Fruit fly (Drosophila melanogaster) whole organism, embryonic: ENCODE measurements around the gene CG43355.
A peak's percentile ranks its signal among the peaks of the same experiment; 100 is the strongest.

Experiments
- Asciz ChIP-seq: fragments of 200-800 bp; sonication (Bioruptor generic); optimal IDR thresholded peaks from 2 replicates; lab custom pipeline; 2017; ENCODE audit warnings: missing biosample characterization, mild to moderate bottlenecking, missing genetic modification characterization, missing genetic modification reagents
- Atf-2 ChIP-seq: fragments of 200-800 bp; sonication (Bioruptor generic); optimal IDR thresholded peaks from 2 replicates; lab custom pipeline; 2016; ENCODE audit warnings: missing biosample characterization, missing genetic modification characterization
- Bteb2 ChIP-seq: fragments of 200-800 bp; sonication (Bioruptor generic); optimal IDR thresholded peaks from 2 replicates; lab custom pipeline; 2016; ENCODE audit warnings: missing biosample characterization, missing genetic modification characterization
- CG10654 ChIP-seq: fragments of 200-800 bp; sonication (Bioruptor generic); optimal IDR thresholded peaks from 2 replicates; lab custom pipeline; 2016; ENCODE audit warnings: missing biosample characterization, missing genetic modification characterization
- CG11696 ChIP-seq: fragments of 200-800 bp; sonication (Bioruptor generic); IDR thresholded peaks from 2 replicates; pipeline ENCODE4 v1.3.6; 2022; ENCODE audit warnings: missing biosample characterization, missing genetic modification characterization
- CG12391 ChIP-seq: fragments of 200-800 bp; sonication (Bioruptor generic); optimal IDR thresholded peaks from 3 replicates; lab custom pipeline; 2018; ENCODE audit warnings: missing biosample characterization, mild to moderate bottlenecking, missing genetic modification characterization, moderate library complexity
- CG15073 ChIP-seq: fragments of 200-800 bp; sonication (Bioruptor generic); optimal IDR thresholded peaks from 2 replicates; lab custom pipeline; 2016; ENCODE audit warnings: missing biosample characterization, missing genetic modification characterization
- CG15696 ChIP-seq: fragments of 200-800 bp; sonication (Bioruptor generic); optimal IDR thresholded peaks from 2 replicates; lab custom pipeline; 2019; ENCODE audit warnings: missing biosample characterization, mild to moderate bottlenecking, missing genetic modification characterization, moderate library complexity
- CG16813 ChIP-seq: fragments of 200-800 bp; sonication (Bioruptor generic); IDR thresholded peaks from 3 replicates; pipeline ENCODE4 v1.3.6; 2022; ENCODE audit warnings: missing biosample characterization, missing genetic modification characterization; ENCODE audit not compliant: partially characterized antibody
- CG18262 ChIP-seq: fragments of 200-800 bp; optimal IDR thresholded peaks from 3 replicates; lab custom pipeline; 2019; ENCODE audit warnings: missing biosample characterization, mild to moderate bottlenecking, missing genetic modification characterization, moderate library complexity
- CG2129 ChIP-seq: fragments of 200-800 bp; sonication (Bioruptor generic); IDR thresholded peaks from 2 replicates; pipeline ENCODE4 v1.3.6; 2022; ENCODE audit warnings: missing biosample characterization, missing genetic modification characterization; ENCODE audit not compliant: partially characterized antibody
- CG32772 ChIP-seq: fragments of 200-800 bp; sonication (Bioruptor generic); IDR thresholded peaks from 2 replicates; pipeline ENCODE4 v1.3.6; 2022; ENCODE audit warnings: missing biosample characterization, missing genetic modification characterization
- CG34376 ChIP-seq: fragments of 200-800 bp; sonication (Bioruptor generic); optimal IDR thresholded peaks from 2 replicates; lab custom pipeline; 2018; ENCODE audit warnings: missing biosample characterization, mild to moderate bottlenecking, missing genetic modification characterization
- CG3726 ChIP-seq: fragments of 200-800 bp; sonication (Bioruptor generic); IDR thresholded peaks from 3 replicates; pipeline ENCODE4, ENCODE4 v1.3.6; 2022; ENCODE audit warnings: missing biosample characterization, missing genetic modification characterization
- CG43689 ChIP-seq: fragments of 200-800 bp; sonication (Bioruptor generic); IDR thresholded peaks from 2 replicates; pipeline ENCODE4 v1.3.6; 2022; ENCODE audit warnings: missing biosample characterization, missing genetic modification characterization
- CG4617 ChIP-seq: fragments of 200-800 bp; sonication (Bioruptor generic); optimal IDR thresholded peaks from 3 replicates; lab custom pipeline; 2016; ENCODE audit warnings: missing biosample characterization, missing genetic modification characterization, borderline replicate concordance
- CG5180 ChIP-seq: fragments of 200-800 bp; sonication (Bioruptor generic); optimal IDR thresholded peaks from 3 replicates; lab custom pipeline; 2017; ENCODE audit warnings: missing biosample characterization, missing genetic modification characterization, mild to moderate bottlenecking, moderate library complexity, missing genetic modification reagents
- CG9727 ChIP-seq: fragments of 200-800 bp; sonication (Bioruptor generic); optimal IDR thresholded peaks from 3 replicates; lab custom pipeline; 2017; ENCODE audit warnings: missing biosample characterization, mild to moderate bottlenecking, missing genetic modification characterization
- CrebB ChIP-seq: fragments of 200-800 bp; sonication (Bioruptor generic); optimal IDR thresholded peaks from 3 replicates; lab custom pipeline; 2018; ENCODE audit warnings: missing biosample characterization, mild to moderate bottlenecking, missing genetic modification characterization
- Dbx ChIP-seq: fragments of 200-800 bp; sonication (Bioruptor generic); IDR thresholded peaks from 3 replicates; pipeline ENCODE4 v1.3.6; 2022; ENCODE audit warnings: missing biosample characterization, missing genetic modification characterization
- Drgx ChIP-seq: fragments of 200-800 bp; sonication (Bioruptor generic); IDR thresholded peaks from 2 replicates; pipeline ENCODE4 v1.3.6; 2022; ENCODE audit warnings: missing biosample characterization, missing genetic modification characterization
- E2f1 ChIP-seq: fragments of 200-800 bp; sonication (Bioruptor generic); IDR thresholded peaks from 2 replicates; pipeline ENCODE4 v1.3.6; 2022; ENCODE audit warnings: missing biosample characterization, missing genetic modification characterization
- Fer1 ChIP-seq: fragments of 200-800 bp; sonication (Bioruptor generic); optimal IDR thresholded peaks from 2 replicates; lab custom pipeline; 2017; ENCODE audit warnings: missing biosample characterization, mild to moderate bottlenecking, missing genetic modification characterization
- HLH3B ChIP-seq: fragments of 200-800 bp; sonication (Bioruptor generic); IDR thresholded peaks from 2 replicates; pipeline ENCODE4 v1.3.6; 2022; ENCODE audit warnings: missing biosample characterization, missing genetic modification characterization
- Hand ChIP-seq: fragments of 200-800 bp; sonication (Bioruptor generic); optimal IDR thresholded peaks from 2 replicates; lab custom pipeline; 2017; ENCODE audit warnings: mild to moderate bottlenecking, missing biosample characterization, missing genetic modification reagents, missing genetic modification characterization
- Hmr ChIP-seq: fragments of 200-800 bp; sonication (Bioruptor generic); optimal IDR thresholded peaks from 3 replicates; lab custom pipeline; 2017; ENCODE audit warnings: mild to moderate bottlenecking, missing biosample characterization, missing genetic modification reagents, missing genetic modification characterization
- Hr39 ChIP-seq: fragments of >200 bp; optimal IDR thresholded peaks from 2 replicates; lab custom pipeline; 2017
- Lim3 ChIP-seq: fragments of 200-800 bp; sonication (Bioruptor generic); IDR thresholded peaks from 2 replicates; pipeline ENCODE4 v1.3.6; 2022; ENCODE audit warnings: missing biosample characterization, missing genetic modification characterization
- Mrtf ChIP-seq: fragments of 200-800 bp; sonication (Bioruptor generic); IDR thresholded peaks from 3 replicates; pipeline ENCODE4 v1.3.6; 2022; ENCODE audit warnings: missing biosample characterization, missing genetic modification characterization
- NC2β ChIP-seq: fragments of 200-800 bp; sonication (Bioruptor generic); optimal IDR thresholded peaks from 2 replicates; lab custom pipeline; 2016; ENCODE audit warnings: missing biosample characterization, missing genetic modification characterization
- NFAT ChIP-seq: fragments of 200-800 bp; sonication (Bioruptor generic); IDR thresholded peaks from 2 replicates; pipeline ENCODE4 v1.3.6; 2022; ENCODE audit warnings: missing biosample characterization, missing genetic modification characterization
- Optix ChIP-seq: fragments of 200-800 bp; sonication (Bioruptor generic); IDR thresholded peaks from 3 replicates; pipeline ENCODE4 v1.3.6; 2022; ENCODE audit warnings: missing biosample characterization, missing genetic modification characterization
- Six4 ChIP-seq: fragments of 200-800 bp; sonication (Bioruptor generic); optimal IDR thresholded peaks from 2 replicates; lab custom pipeline; 2016; ENCODE audit warnings: missing biosample characterization, missing genetic modification characterization
- Sry-δ ChIP-seq: fragments of 200-800 bp; sonication (Bioruptor generic); optimal IDR thresholded peaks from 2 replicates; lab custom pipeline; 2016; ENCODE audit warnings: missing biosample characterization, missing genetic modification characterization
- Xbp1 ChIP-seq: fragments of 200-800 bp; sonication (Bioruptor generic); optimal IDR thresholded peaks from 3 replicates; lab custom pipeline; 2016; ENCODE audit warnings: missing biosample characterization, mild to moderate bottlenecking, missing genetic modification characterization
- ab ChIP-seq: fragments of 200-800 bp; sonication (Bioruptor generic); optimal IDR thresholded peaks from 2 replicates; lab custom pipeline; 2016; ENCODE audit warnings: missing biosample characterization, missing genetic modification characterization
- al ChIP-seq: fragments of 200-800 bp; sonication (Bioruptor generic); IDR thresholded peaks from 2 replicates; pipeline ENCODE4 v1.3.6; 2022; ENCODE audit warnings: missing biosample characterization, missing genetic modification characterization
- bab2 ChIP-seq: fragments of 200-800 bp; sonication (Bioruptor generic); optimal IDR thresholded peaks from 2 replicates; lab custom pipeline; 2016; ENCODE audit warnings: missing biosample characterization, missing genetic modification characterization
- br ChIP-seq: fragments of >200 bp; optimal IDR thresholded peaks from 2 replicates; lab custom pipeline; 2017
- cad ChIP-seq: fragments of >200 bp; optimal IDR thresholded peaks from 2 replicates; lab custom pipeline; 2017; ENCODE audit warnings: missing biosample characterization, missing genetic modification characterization
- ci ChIP-seq: fragments of 200-800 bp; sonication (Bioruptor generic); IDR thresholded peaks from 3 replicates; pipeline ENCODE4 v1.3.6; 2022; ENCODE audit warnings: missing biosample characterization, missing genetic modification characterization
- eyg ChIP-seq: fragments of 200-800 bp; sonication (Bioruptor generic); optimal IDR thresholded peaks from 3 replicates; lab custom pipeline; 2016; ENCODE audit warnings: missing biosample characterization, missing genetic modification characterization
- ind ChIP-seq: fragments of 200-800 bp; sonication (Bioruptor generic); optimal IDR thresholded peaks from 3 replicates; lab custom pipeline; 2016; ENCODE audit warnings: missing biosample characterization, missing genetic modification characterization
- kah ChIP-seq: fragments of 200-800 bp; sonication (Bioruptor generic); optimal IDR thresholded peaks from 2 replicates; lab custom pipeline; 2018; ENCODE audit warnings: missing biosample characterization, mild to moderate bottlenecking, missing genetic modification characterization
- p53 ChIP-seq: fragments of 200-800 bp; sonication (Bioruptor generic); optimal IDR thresholded peaks from 2 replicates; lab custom pipeline; 2016; ENCODE audit warnings: missing biosample characterization, missing genetic modification characterization
- pb ChIP-seq: fragments of 200-800 bp; sonication (Bioruptor generic); optimal IDR thresholded peaks from 3 replicates; lab custom pipeline; 2016; ENCODE audit warnings: missing biosample characterization, missing genetic modification characterization
- pros ChIP-seq: fragments of 200-800 bp; sonication (Bioruptor generic); optimal IDR thresholded peaks from 3 replicates; lab custom pipeline; 2019; ENCODE audit warnings: missing biosample characterization, mild to moderate bottlenecking, missing genetic modification characterization, moderate library complexity
- ranshi ChIP-seq: fragments of 200-800 bp; sonication (Bioruptor generic); IDR thresholded peaks from 2 replicates; pipeline ENCODE4 v1.3.6; 2022; ENCODE audit warnings: missing biosample characterization, missing genetic modification characterization
- stwl ChIP-seq: fragments of 200-800 bp; sonication (Bioruptor generic); optimal IDR thresholded peaks from 3 replicates; lab custom pipeline; 2018; ENCODE audit warnings: missing biosample characterization, mild to moderate bottlenecking, missing genetic modification characterization, moderate library complexity
- sug ChIP-seq: fragments of 200-800 bp; optimal IDR thresholded peaks from 2 replicates; lab custom pipeline; 2019; ENCODE audit warnings: missing biosample characterization, mild to moderate bottlenecking, missing genetic modification characterization, moderate library complexity
- zen2 ChIP-seq: fragments of 200-800 bp; sonication (Bioruptor generic); IDR thresholded peaks from 3 replicates; pipeline ENCODE4 v1.3.6; 2022; ENCODE audit warnings: missing biosample characterization, missing genetic modification characterization; ENCODE audit not compliant: partially characterized antibody
- zf30C ChIP-seq: fragments of 200-800 bp; sonication (Bioruptor generic); optimal IDR thresholded peaks from 3 replicates; lab custom pipeline; 2018; ENCODE audit warnings: missing biosample characterization, mild to moderate bottlenecking, missing genetic modification characterization

CG43355 gene

DNA sequence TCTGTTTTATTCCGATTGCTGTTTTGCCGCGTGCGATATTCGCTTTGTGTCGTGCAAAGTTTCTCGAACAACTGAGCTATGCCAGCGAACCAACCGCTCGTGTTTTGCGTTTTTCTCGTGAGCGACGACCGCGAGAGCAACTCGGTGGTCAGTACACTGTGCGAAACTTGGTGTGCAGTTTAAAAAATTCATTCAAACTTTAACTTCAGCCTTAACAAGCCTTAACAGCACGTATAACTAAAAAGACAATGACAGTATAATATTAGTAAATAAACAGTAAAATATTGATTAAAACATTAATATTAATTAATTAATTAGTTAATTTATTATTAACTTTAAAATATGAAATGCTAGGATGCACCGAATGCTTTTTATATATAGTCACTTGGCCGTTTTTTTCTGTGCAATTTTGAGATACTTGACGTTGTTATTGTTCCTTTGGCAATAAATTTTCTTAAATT, 43.7 kb downstream of the CG43355 start, which contains the start of gene CG31705 (continued):
- TF ChIP-seq Sry-δ (no peak), bab2 (GFP tag; lab: Kevin White, UChicago) (no peak), Dbx (GFP tag; lab: Robert Waterston, UW) (peak; percentile 48; the same call in 1 of the 3 replicates), CG5180 (GFP tag; lab: Kevin White, UChicago) (no peak), CG43689 (GFP tag; lab: Robert Waterston, UW) (no peak), CrebB (tag; lab: Kevin White, UChicago) (no peak), sug (tag; lab: Kevin White, UChicago) (peak; percentile 4), HLH3B (no peak; the same call in 1 of the 2 replicates), CG34376 (GFP tag; lab: Kevin White, UChicago) (no peak), CG2129 (GFP tag; lab: Robert Waterston, UW) (no peak), eyg (no peak), CG10654 (GFP tag; lab: Kevin White, UChicago) (peak; percentile 13), Mrtf (no peak), Atf-2 (GFP tag; lab: Kevin White, UChicago) (no peak), CG15696 (tag; lab: Kevin White, UChicago) (no peak), Hand (no peak), Xbp1 (peak; percentile 7), pros (GFP tag; lab: Kevin White, UChicago) (no peak), CG11696 (GFP tag; lab: Robert Waterston, UW) (no peak; the same call in 1 of the 2 replicates), Fer1 (GFP tag; lab: Kevin White, UChicago) (no peak), CG15073 (GFP tag; lab: Kevin White, UChicago) (no peak), CG16813 (GFP tag; lab: Robert Waterston, UW) (no peak), br (lab: Kevin White, UChicago) (no peak), Lim3 (GFP tag; lab: Robert Waterston, UW) (no peak), CG18262 (tag; lab: Kevin White, UChicago) (no peak), CG9727 (GFP tag; lab: Kevin White, UChicago) (peak; percentile 72), CG4617 (GFP tag; lab: Kevin White, UChicago) (no peak), E2f1 (no peak), CG3726 (0 out of 3 replicates have a peak, but pooled peaks have one; percentile 70), zf30C (GFP tag; lab: Kevin White, UChicago) (no peak), NC2β (GFP tag; lab: Kevin White, UChicago) (no peak), al (GFP tag; lab: Robert Waterston, UW) (no peak; the same call in 1 of the 2 replicates), Six4 (GFP tag; lab: Kevin White, UChicago) (no peak), Hr39 (lab: Kevin White, UChicago) (no peak), cad (GFP tag; lab: Kevin White, UChicago) (no peak), ind (GFP tag; lab: Kevin White, UChicago) (peak; percentile 40), Optix (GFP tag; lab: Robert Waterston, UW) (no peak), Asciz (GFP tag; lab: Kevin White, UChicago) (no peak), p53 (GFP tag; lab: Kevin White, UChicago) (no peak), ci (0 out of 3 replicates have a peak, but pooled peaks have one; percentile 13), Drgx (GFP tag; lab: Robert Waterston, UW) (peak; percentile 75), CG32772 (GFP tag; lab: Robert Waterston, UW) (no peak), ab (GFP tag; lab: Kevin White, UChicago) (no peak), Hmr (peak; percentile 73), CG12391 (tag; lab: Kevin White, UChicago) (peak; percentile 38), Bteb2 (GFP tag; lab: Kevin White, UChicago) (no peak), stwl (tag; lab: Kevin White, UChicago) (no peak), kah (GFP tag; lab: Kevin White, UChicago) (no peak), zen2 (GFP tag; lab: Robert Waterston, UW) (no peak), pb (no peak), NFAT (GFP tag; lab: Robert Waterston, UW) (peak; percentile 57), ranshi (no peak; the same call in 1 of the 2 replicates)
